Worm (Caenorhabditis elegans) whole organism, young adult: ENCODE measurements around the gene Y105C5A.1268.

ENCODE experiments used
- B0261.1 ChIP-seq: sonication (generic microtip); optimal IDR thresholded peaks from 2 replicates; lab custom pipeline; 2016; ENCODE audit warnings: mild to moderate bottlenecking, missing genetic modification characterization, moderate library complexity, missing compliant biosample characterization
- F10E7.11 ChIP-seq: sonication (generic microtip); optimal IDR thresholded peaks from 2 replicates; lab custom pipeline; 2017; ENCODE audit warnings: mild to moderate bottlenecking, missing genetic modification characterization, moderate library complexity, missing compliant biosample characterization
- F22D6.2 ChIP-seq: sonication (generic microtip); optimal IDR thresholded peaks from 2 replicates; lab custom pipeline; 2016; ENCODE audit warnings: mild to moderate bottlenecking, missing genetic modification characterization, missing compliant biosample characterization
- F37B4.10 ChIP-seq: fragments of 200-800 bp; sonication (Bioruptor generic); IDR thresholded peaks from 2 replicates; pipeline ENCODE4 v1.3.6; 2022; ENCODE audit warnings: missing genetic modification characterization, missing compliant biosample characterization
- K11D2.4 ChIP-seq: fragments of 200-800 bp; sonication (Bioruptor generic); IDR thresholded peaks from 2 replicates; pipeline ENCODE4 v1.3.6; 2022; ENCODE audit warnings: missing genetic modification reagents, missing genetic modification characterization, missing compliant biosample characterization
- K12H6.12 ChIP-seq: fragments of 200-800 bp; sonication (Bioruptor generic); optimal IDR thresholded peaks from 2 replicates; lab custom pipeline; 2018; ENCODE audit warnings: mild to moderate bottlenecking, missing genetic modification characterization, missing compliant biosample characterization
- Y67H2A.10 ChIP-seq: fragments of 200-800 bp; sonication (Bioruptor generic); conservative IDR thresholded peaks from 2 replicates; pipeline ENCODE4 v1.3.6; 2022; ENCODE audit warnings: missing genetic modification reagents, missing genetic modification characterization, missing compliant biosample characterization
- ZK185.1 ChIP-seq: sonication (generic microtip); optimal IDR thresholded peaks from 2 replicates; lab custom pipeline; 2016; ENCODE audit warnings: mild to moderate bottlenecking, missing genetic modification characterization, missing compliant biosample characterization; ENCODE audit not compliant: poor library complexity, severe bottlenecking
- ama-1 ChIP-seq, 3 experiments: fragments of 150-350 bp in 1 of 3; sonication (generic microtip) in 2 of 3; optimal IDR thresholded peaks; 2 replicates each; lab custom pipeline; 2014 to 2018; ENCODE audit warnings: missing biosample characterization in 2 of 3, missing genetic modification characterization in 2 of 3, missing genetic modification reagents in 2 of 3
- aptf-2 ChIP-seq: fragments of 200-800 bp; sonication (Bioruptor generic); conservative IDR thresholded peaks from 2 replicates; pipeline ENCODE4 v1.3.6; 2022; ENCODE audit warnings: missing genetic modification reagents, missing genetic modification characterization, missing compliant biosample characterization
- aptf-3 ChIP-seq: fragments of 200-800 bp; sonication (Bioruptor generic); IDR thresholded peaks from 2 replicates; pipeline ENCODE4 v1.3.6; 2022; ENCODE audit warnings: missing genetic modification characterization, missing compliant biosample characterization
- attf-3 ChIP-seq: fragments of 200-800 bp; sonication (Bioruptor generic); conservative IDR thresholded peaks from 2 replicates; pipeline ENCODE4 v1.3.6; 2022; ENCODE audit warnings: missing genetic modification reagents, missing genetic modification characterization, missing compliant biosample characterization
- attf-5 ChIP-seq: fragments of 200-800 bp; sonication (Bioruptor generic); optimal IDR thresholded peaks from 2 replicates; lab custom pipeline; 2018; ENCODE audit warnings: mild to moderate bottlenecking, missing genetic modification characterization, missing compliant biosample characterization
- attf-6 ChIP-seq: fragments of 200-800 bp; sonication (Bioruptor generic); IDR thresholded peaks from 2 replicates; pipeline ENCODE4 v1.3.6; 2022; ENCODE audit warnings: missing genetic modification reagents, missing genetic modification characterization, missing compliant biosample characterization
- bed-1 ChIP-seq: fragments of 200-800 bp; sonication (Bioruptor generic); IDR thresholded peaks from 2 replicates; pipeline ENCODE4 v1.3.6; 2022; ENCODE audit warnings: missing genetic modification reagents, missing genetic modification characterization, missing compliant biosample characterization
- cebp-1 ChIP-seq, 2 experiments: fragments of 200-800 bp in 1 of 2; sonication (Bioruptor generic) in 1 of 2; sonication (generic microtip) in 1 of 2; IDR thresholded peaks in 1 of 2; optimal IDR thresholded peaks in 1 of 2; 2 replicates each; pipeline versions ENCODE4 v1.3.6 to Lab custom; 2017 to 2022; ENCODE audit warnings: missing compliant biosample characterization in 2 of 2, missing genetic modification characterization in 2 of 2, mild to moderate bottlenecking in 1 of 2, missing genetic modification reagents in 1 of 2, moderate library complexity in 1 of 2
- ceh-100 ChIP-seq: fragments of 200-800 bp; sonication (Bioruptor generic); IDR thresholded peaks from 2 replicates; pipeline ENCODE4 v1.3.6; 2022; ENCODE audit warnings: missing genetic modification reagents, missing genetic modification characterization, missing compliant biosample characterization
- ceh-40 ChIP-seq: fragments of 200-800 bp; sonication (Bioruptor generic); IDR thresholded peaks from 2 replicates; pipeline ENCODE4 v1.3.6; 2022; ENCODE audit warnings: missing genetic modification characterization, missing compliant biosample characterization
- ceh-58 ChIP-seq: fragments of 200-800 bp; sonication (Bioruptor generic); IDR thresholded peaks from 2 replicates; pipeline ENCODE4 v1.3.6; 2022; ENCODE audit warnings: missing genetic modification characterization, missing compliant biosample characterization
- ceh-91 ChIP-seq: fragments of 200-800 bp; sonication (Bioruptor generic); IDR thresholded peaks from 2 replicates; pipeline ENCODE4 v1.3.6; 2022; ENCODE audit warnings: missing genetic modification reagents, missing genetic modification characterization, missing compliant biosample characterization
- chd-7 ChIP-seq: sonication (generic microtip); optimal IDR thresholded peaks from 2 replicates; lab custom pipeline; 2016; ENCODE audit warnings: mild to moderate bottlenecking, missing genetic modification characterization, moderate library complexity, missing compliant biosample characterization
- die-1 ChIP-seq: sonication (generic microtip); optimal IDR thresholded peaks from 2 replicates; lab custom pipeline; 2016; ENCODE audit warnings: missing genotype, mild to moderate bottlenecking, missing genetic modification characterization, missing compliant biosample characterization
- egl-44 ChIP-seq: fragments of 200-800 bp; sonication (Bioruptor generic); IDR thresholded peaks from 2 replicates; pipeline ENCODE4 v1.3.6; 2022; ENCODE audit warnings: missing genetic modification reagents, missing genetic modification characterization, missing compliant biosample characterization
- ekl-4 ChIP-seq: fragments of 200-800 bp; sonication (Bioruptor generic); IDR thresholded peaks from 2 replicates; pipeline ENCODE4 v1.3.6; 2022; ENCODE audit warnings: missing genetic modification reagents, missing genetic modification characterization, missing compliant biosample characterization
- hlh-12 ChIP-seq: sonication (generic microtip); optimal IDR thresholded peaks from 2 replicates; lab custom pipeline; 2016; ENCODE audit warnings: missing genetic modification characterization, missing compliant biosample characterization
- hmg-20 ChIP-seq: fragments of 200-800 bp; sonication (Bioruptor generic); IDR thresholded peaks from 2 replicates; pipeline ENCODE4 v1.3.6; 2022; ENCODE audit warnings: missing genetic modification reagents, missing genetic modification characterization, missing compliant biosample characterization
- hsf-1 ChIP-seq: fragments of 200-800 bp; sonication (Bioruptor generic); IDR thresholded peaks from 2 replicates; pipeline ENCODE4 v1.3.6; 2022; ENCODE audit warnings: missing genetic modification reagents, missing genetic modification characterization, missing compliant biosample characterization
- let-526 ChIP-seq: fragments of 200-800 bp; sonication (Bioruptor generic); IDR thresholded peaks from 2 replicates; pipeline ENCODE4 v1.3.6; 2022; ENCODE audit warnings: missing genetic modification reagents, missing genetic modification characterization, missing compliant biosample characterization
- lin-35 ChIP-seq, 3 experiments: fragments of 150-350 bp in 2 of 3; sonication (generic microtip) in 1 of 3; optimal IDR thresholded peaks; 2 replicates each; lab custom pipeline; 2014 to 2018; ENCODE audit warnings: missing biosample characterization in 3 of 3, missing genetic modification characterization in 3 of 3, missing genetic modification reagents in 3 of 3
- lin-54 ChIP-seq: fragments of 200-800 bp; sonication (Bioruptor generic); optimal IDR thresholded peaks from 2 replicates; lab custom pipeline; 2018; ENCODE audit warnings: mild to moderate bottlenecking, missing genetic modification characterization, missing compliant biosample characterization
- lsy-27 ChIP-seq: sonication (generic microtip); optimal IDR thresholded peaks from 2 replicates; lab custom pipeline; 2017; ENCODE audit warnings: missing genetic modification characterization, mild to moderate bottlenecking, missing compliant biosample characterization, antibody characterized with exemption, missing genotype, borderline replicate concordance; ENCODE audit not compliant: insufficient read depth
- madf-3 ChIP-seq: fragments of 200-800 bp; sonication (Bioruptor generic); IDR thresholded peaks from 2 replicates; pipeline ENCODE4 v1.3.6; 2022; ENCODE audit warnings: missing genetic modification reagents, missing genetic modification characterization, missing compliant biosample characterization
- nfyb-1 ChIP-seq: fragments of 200-800 bp; sonication (Bioruptor generic); IDR thresholded peaks from 2 replicates; pipeline ENCODE4 v1.3.6; 2022; ENCODE audit warnings: missing genetic modification reagents, missing genetic modification characterization, missing compliant biosample characterization
- nhr-27 ChIP-seq: fragments of 200-800 bp; sonication (Bioruptor generic); optimal IDR thresholded peaks from 2 replicates; lab custom pipeline; 2018; ENCODE audit warnings: mild to moderate bottlenecking, missing genetic modification characterization, moderate library complexity, missing compliant biosample characterization
- nhr-80 ChIP-seq: sonication (generic microtip); optimal IDR thresholded peaks from 2 replicates; lab custom pipeline; 2016; ENCODE audit warnings: missing genetic modification characterization, missing compliant biosample characterization
- rec-8 ChIP-seq, 2 experiments: sonication (generic microtip); optimal IDR thresholded peaks; 2 replicates each; lab custom pipeline; 2016; ENCODE audit warnings: mild to moderate bottlenecking in 2 of 2, missing genetic modification characterization in 2 of 2, missing genetic modification reagents in 2 of 2, missing genotype in 2 of 2, missing biosample characterization in 1 of 2, missing compliant biosample characterization in 1 of 2, moderate library complexity in 1 of 2
- sdz-38 ChIP-seq: sonication (generic microtip); optimal IDR thresholded peaks from 2 replicates; lab custom pipeline; 2016; ENCODE audit warnings: missing genotype, missing genetic modification characterization, missing compliant biosample characterization
- sptf-2 ChIP-seq: fragments of 200-800 bp; sonication (Bioruptor generic); optimal IDR thresholded peaks from 2 replicates; lab custom pipeline; 2018; ENCODE audit warnings: mild to moderate bottlenecking, missing genetic modification characterization, missing compliant biosample characterization
- tbp1 ChIP-seq: fragments of 200-800 bp; sonication (Bioruptor generic); optimal IDR thresholded peaks from 2 replicates; lab custom pipeline; 2018; ENCODE audit warnings: mild to moderate bottlenecking, missing genetic modification characterization, missing compliant biosample characterization
- tbx-9 ChIP-seq: sonication (generic microtip); optimal IDR thresholded peaks from 2 replicates; lab custom pipeline; 2016; ENCODE audit warnings: borderline replicate concordance, missing genetic modification characterization, inconsistent platforms, missing compliant biosample characterization
- unc-62 ChIP-seq: fragments of 150-350 bp; optimal IDR thresholded peaks from 2 replicates; lab custom pipeline; 2014; ENCODE audit warnings: missing biosample characterization, missing genetic modification reagents, missing genetic modification characterization
- zim-3 ChIP-seq: sonication (generic microtip); optimal IDR thresholded peaks from 2 replicates; lab custom pipeline; 2017; ENCODE audit warnings: mild to moderate bottlenecking, missing genetic modification characterization, moderate library complexity, missing compliant biosample characterization
- ztf-25 ChIP-seq: fragments of 200-800 bp; sonication (Bioruptor generic); IDR thresholded peaks from 2 replicates; pipeline ENCODE4 v1.3.6; 2022; ENCODE audit warnings: missing genetic modification reagents, missing genetic modification characterization, missing compliant biosample characterization
- ztf-3 ChIP-seq: fragments of 200-800 bp; sonication (Bioruptor generic); optimal IDR thresholded peaks from 2 replicates; lab custom pipeline; 2018; ENCODE audit warnings: mild to moderate bottlenecking, missing genetic modification characterization, missing compliant biosample characterization

Y105C5A.1268 gene

DNA sequence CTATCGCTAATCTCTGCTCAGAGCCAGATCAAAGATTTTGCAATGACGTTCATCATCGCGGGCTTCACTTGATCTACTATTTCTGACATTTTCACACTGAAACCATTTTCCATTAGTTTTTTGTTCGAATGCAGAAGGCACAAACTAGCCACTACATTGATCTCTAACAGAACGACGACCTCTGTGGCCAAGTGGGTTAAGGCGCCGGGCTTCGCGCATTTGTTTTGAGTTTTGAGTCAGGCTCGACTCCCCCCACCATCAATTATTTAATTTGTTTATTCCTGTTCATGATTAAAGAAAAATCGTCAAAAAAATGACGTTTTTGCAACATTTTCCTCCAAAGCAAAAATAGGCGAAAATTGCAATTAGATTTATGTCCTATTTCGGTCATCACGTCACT, 47.0 kb upstream of the Y105C5A.1268 start (continued):
- no peak for TF ChIP-seq cebp-1 (GFP tag; IDR thresholded peaks at IDR 0.05; lab: Robert Waterston, UW)
- peak; percentile 55 for TF ChIP-seq cebp-1 (tag; optimal IDR thresholded peaks at IDR 0.05; lab: Kevin White, UChicago)
- peak; percentile 83 for TF ChIP-seq die-1
- no peak for TF ChIP-seq K12H6.12 (tag; lab: Kevin White, UChicago)
- TF ChIP-seq sptf-2 (GFP tag; lab: Kevin White, UChicago): no peak
- no peak for TF ChIP-seq ceh-100 (GFP tag; lab: Robert Waterston, UW)
- peak; percentile 100 for TF ChIP-seq attf-6 (GFP tag; lab: Robert Waterston, UW)
- no peak for TF ChIP-seq F22D6.2 (tag; lab: Kevin White, UChicago)
- TF ChIP-seq Y67H2A.10 (GFP tag; lab: Robert Waterston, UW): no peak
- no peak for TF ChIP-seq ceh-58
- TF ChIP-seq sdz-38 (tag; lab: Kevin White, UChicago): no peak
- no peak for TF ChIP-seq aptf-3
- no peak for TF ChIP-seq ama-1 (optimal IDR thresholded peaks at IDR 0.05; lab: Kevin White, UChicago)
- TF ChIP-seq ama-1 (GFP tag; optimal IDR thresholded peaks at IDR 0.05; lab: Kevin White, UChicago): peak in 1 of 2 experiments; percentile 52
- TF ChIP-seq ztf-25 (GFP tag; lab: Robert Waterston, UW): peak; percentile 94
- no peak for TF ChIP-seq ztf-3 (GFP tag; lab: Kevin White, UChicago)
- TF ChIP-seq tbp1 (GFP tag; lab: Kevin White, UChicago): peak; percentile 97
- peak; percentile 48 for TF ChIP-seq chd-7 (tag; lab: Kevin White, UChicago)
- TF ChIP-seq rec-8 (tag; optimal IDR thresholded peaks at IDR 0.05; lab: Kevin White, UChicago): peak; percentile 52 to 58
- no peak for TF ChIP-seq hlh-12
- TF ChIP-seq ceh-40 (GFP tag; lab: Robert Waterston, UW): no peak
- peak; percentile 62 for TF ChIP-seq attf-5
- TF ChIP-seq unc-62 (GFP tag; lab: Kevin White, UChicago): no peak
- TF ChIP-seq lin-54 (GFP tag; lab: Kevin White, UChicago): peak; percentile 46
- no peak for TF ChIP-seq ekl-4 (GFP tag; lab: Robert Waterston, UW)
- no peak for TF ChIP-seq lin-35 (GFP tag; optimal IDR thresholded peaks at IDR 0.05; lab: Kevin White, UChicago)
- no peak for TF ChIP-seq ZK185.1 (tag; lab: Kevin White, UChicago)
- TF ChIP-seq K11D2.4 (GFP tag; lab: Robert Waterston, UW): 0 out of 2 replicates have a peak, but pooled peaks have one; percentile 48
- TF ChIP-seq nhr-27: no peak
- peak; percentile 74; the same call in 1 of the 2 replicates for TF ChIP-seq madf-3 (GFP tag; lab: Robert Waterston, UW)
- TF ChIP-seq F10E7.11 (tag; lab: Kevin White, UChicago): peak; percentile 33
- 0 out of 2 replicates have a peak, but pooled peaks have one; percentile 15 for TF ChIP-seq hmg-20 (GFP tag; lab: Robert Waterston, UW)
- TF ChIP-seq F37B4.10 (GFP tag; lab: Robert Waterston, UW): no peak
- TF ChIP-seq bed-1: peak; percentile 93; the same call in 1 of the 2 replicates
- TF ChIP-seq zim-3 (tag; lab: Kevin White, UChicago): no peak
- TF ChIP-seq tbx-9 (tag; lab: Kevin White, UChicago): peak; percentile 32
- TF ChIP-seq attf-3 (GFP tag; lab: Robert Waterston, UW): no peak
- peak; percentile 81 for TF ChIP-seq hsf-1
- TF ChIP-seq aptf-2 (GFP tag; lab: Robert Waterston, UW): no peak
- TF ChIP-seq egl-44: peak; percentile 59; the same call in 1 of the 2 replicates
- no peak for TF ChIP-seq nhr-80 (tag; lab: Kevin White, UChicago)
- peak; percentile 46 for TF ChIP-seq lsy-27 (tag; lab: Kevin White, UChicago)
- TF ChIP-seq ceh-91 (GFP tag; lab: Robert Waterston, UW): no peak
- TF ChIP-seq let-526 (GFP tag; lab: Robert Waterston, UW): no peak
- peak; percentile 86 for TF ChIP-seq B0261.1
- 0 out of 2 replicates have a peak, but pooled peaks have one; percentile 29 for TF ChIP-seq nfyb-1 (GFP tag; lab: Robert Waterston, UW)
